Fruit fly (Drosophila melanogaster) whole organism, larva: Measurements from ENCODE around the gene Nna1.

Source experiments
- noc ChIP-seq: fragments of 200-800 bp; sonication (Bioruptor generic); optimal IDR thresholded peaks from 3 replicates; lab custom pipeline; 2019; ENCODE audit warnings: missing biosample characterization, mild to moderate bottlenecking, missing genetic modification characterization, moderate library complexity

The Nna1 gene

dm6 chrX:13748906-13749872, 57.1 kb downstream of the Nna1 start:
- peak; percentile 82 for TF ChIP-seq noc

- no peak for TF ChIP-seq noc
These were observed 57.8 kb downstream of the Nna1 start for dm6 chrX:13749873-13750241.

dm6 chrX:13752543-13753046, 60.5 kb downstream of the Nna1 start:
- TF ChIP-seq noc: no peak

DNA sequence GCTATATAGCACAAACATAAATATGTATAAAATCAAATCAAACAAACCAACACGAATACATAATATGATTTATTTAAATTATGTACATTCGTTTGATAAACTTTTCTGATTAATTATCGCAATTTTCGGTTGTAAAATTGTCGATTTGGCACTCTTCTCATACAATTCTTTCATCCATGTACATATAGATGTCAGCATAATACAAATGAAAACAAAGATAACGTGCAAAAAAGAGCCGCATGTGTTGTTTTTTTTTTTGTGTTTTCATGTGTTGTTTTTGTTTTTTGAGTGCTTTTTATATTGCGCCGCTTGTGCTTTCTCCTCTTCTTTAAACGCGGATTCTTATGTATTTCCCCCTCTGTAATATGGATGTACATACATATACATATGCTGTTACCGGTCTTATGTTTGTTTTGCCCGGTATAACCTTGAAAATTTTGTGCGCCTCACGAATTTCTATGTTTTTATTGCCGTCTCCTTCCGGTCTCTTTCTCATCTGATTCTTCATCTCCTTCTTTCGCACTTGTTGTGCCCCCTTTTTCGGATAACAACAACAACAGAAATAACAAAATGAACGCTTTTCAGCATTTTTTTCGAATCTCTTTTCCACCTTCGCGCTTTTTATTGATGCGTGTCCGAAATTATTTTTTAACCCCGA, 61.1 kb downstream of the Nna1 start:
- TF ChIP-seq noc: no peak

dm6 chrX:13753775-13754174, 61.7 kb downstream of the Nna1 start:
- TF ChIP-seq noc: no peak

DNA sequence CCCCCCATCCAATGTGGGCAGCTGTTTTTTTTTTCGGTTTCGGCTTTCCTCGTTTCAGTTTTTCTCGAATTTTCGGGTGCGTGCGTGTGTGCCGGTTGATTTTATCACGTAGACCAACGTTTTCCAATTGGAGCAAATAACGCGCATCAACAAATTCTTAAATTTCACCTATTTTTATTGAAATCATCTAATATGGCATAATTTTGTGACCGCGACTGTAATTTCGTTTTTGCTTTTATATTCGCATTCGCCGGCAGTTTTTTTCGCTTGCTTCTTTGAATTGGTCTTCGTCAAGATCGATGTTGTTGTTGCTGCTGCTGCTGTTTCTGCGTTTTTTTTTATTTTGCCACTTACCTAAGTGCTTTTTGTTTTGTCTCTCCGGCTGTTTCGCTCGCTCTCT, 62.4 kb downstream of the Nna1 start:
- TF ChIP-seq noc: no peak

dm6 chrX:13755152-13755557, 63.1 kb downstream of the Nna1 start, which contains the start of gene Pdcd4:
Gene Pdcd4 (minus strand): TSS chrX:13755406.
- TF ChIP-seq noc: no peak

dm6 chrX:13756776-13757312, 64.8 kb downstream of the Nna1 start, which contains the start of the genes CG32625 and Rtc1:
Gene CG32625 (minus strand): TSS chrX:13756826.
Gene Rtc1 (plus strand): TSS chrX:13757179.
- peak; percentile 38 for TF ChIP-seq noc

DNA sequence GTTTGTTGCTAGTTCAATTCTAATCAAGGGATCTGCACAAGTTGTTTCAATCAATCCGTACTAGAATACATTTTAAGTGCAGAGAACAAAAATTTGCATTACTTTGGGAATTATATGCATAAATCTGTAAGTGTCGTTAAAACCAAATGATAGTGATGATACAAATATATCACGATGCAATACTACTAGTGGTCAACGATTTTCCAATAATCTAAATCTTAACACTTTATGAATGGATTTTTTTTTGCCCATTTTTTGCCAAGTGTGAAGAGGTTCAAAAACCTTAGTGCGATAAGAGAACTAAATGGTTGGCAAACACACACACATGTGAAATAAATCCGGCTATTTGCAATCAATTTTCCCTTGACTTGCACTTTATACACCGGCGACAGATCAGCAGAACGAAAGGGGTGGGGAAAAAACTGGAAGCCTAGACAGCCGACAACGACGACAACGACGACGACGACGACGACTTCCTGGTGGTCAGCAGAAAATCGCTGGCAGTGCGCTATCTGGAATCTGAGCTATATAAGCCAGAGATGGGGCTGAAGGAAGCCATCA, 67.0 kb downstream of the Nna1 start, which contains the start of gene Yp3:
Yp3 (plus strand) TSS at position 558 of the 561 bp plus-strand sequence.
- TF ChIP-seq noc: no peak

- TF ChIP-seq noc: no peak
These were observed 69.8 kb downstream of the Nna1 start for dm6 chrX:13761762-13762371.

dm6 chrX:13762372-13762883, 70.3 kb downstream of the Nna1 start, which contains the start of gene rdgB:
Gene rdgB (plus strand): TSS chrX:13762752.
- TF ChIP-seq noc: peak; percentile 14

DNA sequence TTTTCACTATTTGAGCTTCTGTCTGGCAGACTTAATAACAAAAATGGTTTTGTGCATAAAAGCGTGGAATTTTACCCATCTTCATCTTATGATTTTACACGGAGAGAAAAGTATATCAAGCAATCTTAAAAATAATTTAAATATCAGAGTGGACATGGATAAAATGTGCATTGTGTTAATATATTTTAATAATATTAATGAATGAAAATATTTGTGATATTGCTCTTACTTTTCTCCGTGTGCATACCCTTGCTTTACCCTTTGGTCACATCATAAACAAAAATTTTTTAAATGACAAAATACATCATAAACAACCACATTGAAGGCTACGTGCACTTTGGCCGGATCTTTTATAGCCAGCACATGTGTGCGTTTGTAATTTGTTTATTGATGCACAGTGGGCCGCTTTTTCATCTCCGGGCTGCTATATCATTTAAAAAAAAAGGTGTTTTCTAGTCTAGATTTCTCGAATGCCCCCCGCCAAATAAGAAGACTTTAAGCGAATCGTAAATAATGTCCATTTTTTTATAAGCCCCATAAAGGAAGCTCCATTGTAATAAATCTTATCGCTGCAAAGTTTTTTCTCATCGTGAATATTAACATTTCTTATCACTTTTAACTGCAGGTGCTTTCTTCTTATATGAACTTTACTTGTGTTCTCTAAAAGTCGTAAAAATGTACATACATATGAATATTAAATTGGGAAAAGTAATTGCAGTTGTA, 72.5 kb downstream of the Nna1 start:
- TF ChIP-seq noc: peak; percentile 48

- no peak for TF ChIP-seq noc
These were observed 73.1 kb downstream of the Nna1 start for dm6 chrX:13765217-13765616.

- no peak for TF ChIP-seq noc
These were observed 74.4 kb downstream of the Nna1 start for dm6 chrX:13766495-13766894.
